Worm (Caenorhabditis elegans) whole organism, L1 larva: ENCODE results near the gene alg-1.

Source experiments
- C04F5.9 ChIP-seq: sonication (generic microtip); optimal IDR thresholded peaks from 2 replicates; lab custom pipeline; 2016; ENCODE audit warnings: missing genetic modification characterization, missing compliant biosample characterization
- C16A3.4 ChIP-seq: fragments of 150-350 bp; optimal IDR thresholded peaks from 2 replicates; lab custom pipeline; 2014; ENCODE audit warnings: missing biosample characterization, missing genetic modification characterization
- C34B4.2 ChIP-seq: sonication (generic microtip); optimal IDR thresholded peaks from 2 replicates; lab custom pipeline; 2017; ENCODE audit warnings: mild to moderate bottlenecking, missing genetic modification characterization, missing compliant biosample characterization
- Y116A8C.19 ChIP-seq: sonication (generic microtip); optimal IDR thresholded peaks from 2 replicates; lab custom pipeline; 2016; ENCODE audit warnings: missing compliant biosample characterization, missing genetic modification characterization, borderline replicate concordance
- alr-1 ChIP-seq: fragments of 200-800 bp; sonication (Bioruptor generic); optimal IDR thresholded peaks from 2 replicates; lab custom pipeline; 2018; ENCODE audit warnings: borderline replicate concordance, mild to moderate bottlenecking, missing genetic modification characterization, missing compliant biosample characterization
- ceh-63 ChIP-seq: fragments of 200-800 bp; sonication (Bioruptor generic); optimal IDR thresholded peaks from 2 replicates; lab custom pipeline; 2018; ENCODE audit warnings: mild to moderate bottlenecking, missing genetic modification characterization, missing compliant biosample characterization
- ceh-8 ChIP-seq: fragments of 200-800 bp; sonication (Bioruptor generic); optimal IDR thresholded peaks from 2 replicates; lab custom pipeline; 2018; ENCODE audit warnings: mild to moderate bottlenecking, missing genetic modification characterization, moderate library complexity, missing compliant biosample characterization
- ceh-88 ChIP-seq: fragments of 200-800 bp; sonication (Bioruptor generic); IDR thresholded peaks from 2 replicates; pipeline ENCODE4 v1.3.6; 2022; ENCODE audit warnings: missing genetic modification characterization, missing compliant biosample characterization
- ceh-90 ChIP-seq: sonication (generic microtip); optimal IDR thresholded peaks from 2 replicates; lab custom pipeline; 2016; ENCODE audit warnings: missing genetic modification characterization, missing compliant biosample characterization
- ces-1 ChIP-seq: fragments of 150-350 bp; optimal IDR thresholded peaks from 2 replicates; lab custom pipeline; 2014; ENCODE audit warnings: missing biosample characterization, missing genetic modification reagents, missing genetic modification characterization
- dpl-1 ChIP-seq, 3 experiments: fragments of 150-350 bp in 2 of 3; sonication (generic microtip) in 1 of 3; optimal IDR thresholded peaks; 2 replicates each; lab custom pipeline; 2014 to 2017; ENCODE audit warnings: missing biosample characterization in 3 of 3, missing genetic modification characterization in 3 of 3, missing genetic modification reagents in 3 of 3
- dsc-1 ChIP-seq: sonication (generic microtip); optimal IDR thresholded peaks from 2 replicates; lab custom pipeline; 2016; ENCODE audit warnings: mild to moderate bottlenecking, missing genetic modification characterization, missing compliant biosample characterization
- efl-3 ChIP-seq: fragments of 200-800 bp; sonication (Bioruptor generic); optimal IDR thresholded peaks from 2 replicates; lab custom pipeline; 2018; ENCODE audit warnings: mild to moderate bottlenecking, missing genetic modification characterization, missing compliant biosample characterization
- egl-13 ChIP-seq: sonication (generic microtip); optimal IDR thresholded peaks from 2 replicates; lab custom pipeline; 2016; ENCODE audit warnings: missing genotype, missing genetic modification reagents, missing genetic modification characterization, missing compliant biosample characterization
- egl-27 ChIP-seq, 2 experiments: fragments of 150-350 bp in 1 of 2; sonication (generic microtip); optimal IDR thresholded peaks; 3 replicates each; lab custom pipeline; 2017 to 2018; ENCODE audit warnings: missing biosample characterization in 2 of 2, missing genetic modification characterization in 2 of 2, missing genetic modification reagents in 2 of 2
- elt-2 ChIP-seq: sonication (generic microtip); optimal IDR thresholded peaks from 2 replicates; lab custom pipeline; 2016; ENCODE audit warnings: missing genetic modification characterization, mild to moderate bottlenecking, inconsistent platforms, missing compliant biosample characterization, missing genetic modification reagents
- elt-3 ChIP-seq, 6 experiments: fragments of 150-350 bp in 1 of 6; sonication (generic microtip); optimal IDR thresholded peaks; 2 replicates each; lab custom pipeline; 2017 to 2018; ENCODE audit warnings: missing biosample characterization in 6 of 6, missing genetic modification characterization in 6 of 6, inconsistent platforms in 1 of 6
- fkh-10 ChIP-seq: sonication (generic microtip); optimal IDR thresholded peaks from 2 replicates; lab custom pipeline; 2017; ENCODE audit warnings: missing biosample characterization, missing genetic modification reagents, missing genetic modification characterization
- fkh-4 ChIP-seq: sonication (generic microtip); optimal IDR thresholded peaks from 2 replicates; lab custom pipeline; 2016; ENCODE audit warnings: missing compliant biosample characterization, missing genetic modification characterization, borderline replicate concordance
- fkh-8 ChIP-seq: sonication (generic microtip); optimal IDR thresholded peaks from 2 replicates; lab custom pipeline; 2016; ENCODE audit warnings: mild to moderate bottlenecking, missing genetic modification characterization, missing compliant biosample characterization
- fos-1 ChIP-seq: fragments of 150-350 bp; optimal IDR thresholded peaks from 2 replicates; lab custom pipeline; 2014; ENCODE audit warnings: missing biosample characterization, missing genetic modification characterization
- grh-1 ChIP-seq: fragments of 200-800 bp; sonication (Bioruptor generic); IDR thresholded peaks from 2 replicates; pipeline ENCODE4 v1.3.6; 2022; ENCODE audit warnings: missing genetic modification reagents, missing genetic modification characterization, missing compliant biosample characterization
- hlh-4 ChIP-seq: sonication (generic microtip); optimal IDR thresholded peaks from 2 replicates; lab custom pipeline; 2016; ENCODE audit warnings: mild to moderate bottlenecking, missing genetic modification characterization, missing compliant biosample characterization
- isw-1 ChIP-seq: fragments of 200-800 bp; sonication (Bioruptor generic); IDR thresholded peaks from 2 replicates; pipeline ENCODE4 v1.3.6; 2022; ENCODE audit warnings: missing genetic modification characterization, missing compliant biosample characterization
- jun-1 ChIP-seq: fragments of 150-350 bp; optimal IDR thresholded peaks from 2 replicates; lab custom pipeline; 2014; ENCODE audit warnings: missing biosample characterization, missing genetic modification reagents, missing genetic modification characterization
- lin-14 ChIP-seq: fragments of 200-800 bp; sonication (Bioruptor generic); optimal IDR thresholded peaks from 2 replicates; lab custom pipeline; 2018; ENCODE audit warnings: mild to moderate bottlenecking, missing genetic modification characterization, moderate library complexity, missing compliant biosample characterization
- lin-39 ChIP-seq: fragments of 150-350 bp; optimal IDR thresholded peaks from 2 replicates; lab custom pipeline; 2014; ENCODE audit warnings: missing biosample characterization, missing genetic modification reagents, missing genetic modification characterization
- lir-3 ChIP-seq: sonication (generic microtip); optimal IDR thresholded peaks from 2 replicates; lab custom pipeline; 2016; ENCODE audit warnings: mild to moderate bottlenecking, missing genetic modification characterization, moderate library complexity, missing compliant biosample characterization; ENCODE audit not compliant: poor library complexity
- mab-9 ChIP-seq: fragments of 200-800 bp; sonication (Bioruptor generic); IDR thresholded peaks from 2 replicates; pipeline ENCODE4 v1.3.6; 2022; ENCODE audit warnings: missing genetic modification reagents, missing genetic modification characterization, missing compliant biosample characterization
- mdl-1 ChIP-seq, 2 experiments: fragments of 150-350 bp; optimal IDR thresholded peaks; 2 replicates each; lab custom pipeline; 2014 to 2017; ENCODE audit warnings: missing biosample characterization in 2 of 2, missing genetic modification characterization in 2 of 2, inconsistent platforms in 1 of 2
- mef-2 ChIP-seq: fragments of 150-350 bp; optimal IDR thresholded peaks from 2 replicates; lab custom pipeline; 2014; ENCODE audit warnings: missing biosample characterization, missing genetic modification characterization
- nhr-12 ChIP-seq: sonication (generic microtip); optimal IDR thresholded peaks from 2 replicates; lab custom pipeline; 2017; ENCODE audit warnings: missing biosample characterization, missing genetic modification characterization
- nhr-19 ChIP-seq: fragments of 200-800 bp; sonication (Bioruptor generic); conservative IDR thresholded peaks from 2 replicates; pipeline ENCODE4 v1.3.6; 2022; ENCODE audit warnings: missing genetic modification characterization, missing compliant biosample characterization
- nhr-20 ChIP-seq: sonication (generic microtip); optimal IDR thresholded peaks from 2 replicates; lab custom pipeline; 2016; ENCODE audit warnings: mild to moderate bottlenecking, missing genetic modification characterization, missing compliant biosample characterization
- nhr-237 ChIP-seq: fragments of 150-350 bp; optimal IDR thresholded peaks from 2 replicates; lab custom pipeline; 2014; ENCODE audit warnings: missing biosample characterization, missing genetic modification characterization
- nhr-76 ChIP-seq: sonication (generic microtip); optimal IDR thresholded peaks from 2 replicates; lab custom pipeline; 2017; ENCODE audit warnings: missing biosample characterization, missing genetic modification characterization
- nhr-77 ChIP-seq: fragments of 150-350 bp; optimal IDR thresholded peaks from 2 replicates; lab custom pipeline; 2014; ENCODE audit warnings: missing biosample characterization, missing genetic modification characterization
- nhr-85 ChIP-seq: sonication (generic microtip); peaks from one replicate; lab custom pipeline; 2016; ENCODE audit warnings: missing genetic modification characterization, inconsistent platforms, missing compliant biosample characterization
- pag-3 ChIP-seq: sonication (generic microtip); optimal IDR thresholded peaks from 2 replicates; lab custom pipeline; 2017; ENCODE audit warnings: missing genetic modification characterization, mild to moderate bottlenecking, missing compliant biosample characterization, antibody characterized with exemption, borderline replicate concordance; ENCODE audit not compliant: insufficient read depth
- rnt-1 ChIP-seq: sonication (generic microtip); optimal IDR thresholded peaks from 2 replicates; lab custom pipeline; 2016; ENCODE audit warnings: mild to moderate bottlenecking, missing genetic modification characterization, moderate library complexity, missing compliant biosample characterization
- skn-1 ChIP-seq: fragments of 150-350 bp; optimal IDR thresholded peaks from 2 replicates; lab custom pipeline; 2014; ENCODE audit warnings: missing biosample characterization, missing genetic modification characterization
- snpc-4 ChIP-seq: fragments of 150-350 bp; optimal IDR thresholded peaks from 2 replicates; lab custom pipeline; 2014; ENCODE audit warnings: missing biosample characterization, missing genetic modification characterization
- sptf-1 ChIP-seq: fragments of 150-350 bp; optimal IDR thresholded peaks from 2 replicates; lab custom pipeline; 2014; ENCODE audit warnings: missing biosample characterization, missing genetic modification characterization
- swsn-7 ChIP-seq: sonication (generic microtip); optimal IDR thresholded peaks from 2 replicates; lab custom pipeline; 2016; ENCODE audit warnings: missing genetic modification characterization, missing compliant biosample characterization
- tbx-2 ChIP-seq: sonication (generic microtip); optimal IDR thresholded peaks from 2 replicates; lab custom pipeline; 2016; ENCODE audit warnings: missing genetic modification characterization, missing compliant biosample characterization
- tlp-1 ChIP-seq: fragments of 150-350 bp; optimal IDR thresholded peaks from 2 replicates; lab custom pipeline; 2014; ENCODE audit warnings: missing biosample characterization, missing genetic modification characterization
- unc-130 ChIP-seq: fragments of 150-350 bp; optimal IDR thresholded peaks from 2 replicates; lab custom pipeline; 2017; ENCODE audit warnings: missing biosample characterization, missing genetic modification characterization, inconsistent platforms
- unc-62 ChIP-seq: fragments of 150-350 bp; optimal IDR thresholded peaks from 2 replicates; lab custom pipeline; 2014; ENCODE audit warnings: missing biosample characterization, missing genetic modification reagents, missing genetic modification characterization
- xbp-1 ChIP-seq: sonication (generic microtip); optimal IDR thresholded peaks from 2 replicates; lab custom pipeline; 2016; ENCODE audit warnings: missing genetic modification characterization, missing compliant biosample characterization
- zag-1 ChIP-seq: fragments of 150-350 bp; optimal IDR thresholded peaks from 2 replicates; lab custom pipeline; 2014; ENCODE audit warnings: missing biosample characterization, missing genetic modification characterization
- zip-4 ChIP-seq: fragments of 200-800 bp; sonication (Bioruptor generic); optimal IDR thresholded peaks from 2 replicates; lab custom pipeline; 2018; ENCODE audit warnings: mild to moderate bottlenecking, missing genetic modification characterization, moderate library complexity, missing compliant biosample characterization
- ztf-11 ChIP-seq, 2 experiments: sonication (generic microtip); optimal IDR thresholded peaks; 2 replicates each; lab custom pipeline; 2016 to 2017; ENCODE audit warnings: missing genetic modification characterization in 2 of 2, missing biosample characterization in 1 of 2, missing compliant biosample characterization in 1 of 2
- ztf-4 ChIP-seq: fragments of 150-350 bp; optimal IDR thresholded peaks from 2 replicates; lab custom pipeline; 2014; ENCODE audit warnings: missing biosample characterization, missing genetic modification characterization

The alg-1 gene

DNA sequence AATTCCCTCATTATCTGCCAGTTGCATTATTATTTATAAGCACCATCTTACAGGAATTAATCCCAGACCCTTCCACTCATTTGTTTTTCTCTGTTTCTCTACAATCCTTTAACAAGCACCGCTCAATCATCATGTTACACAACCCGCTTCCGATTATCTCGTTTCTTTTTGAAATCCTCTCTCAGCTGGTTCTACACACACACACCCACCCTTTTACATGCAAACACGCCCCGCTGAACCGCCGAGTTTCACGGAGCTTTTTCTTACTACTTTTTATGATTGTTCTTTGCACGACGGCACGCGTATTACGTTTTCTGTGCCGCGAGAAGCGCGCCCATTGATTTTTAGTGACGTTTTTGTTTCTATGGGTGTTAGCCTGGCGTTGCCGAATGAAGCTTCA lies 24.9 kb downstream of the alg-1 start (continued):
- TF ChIP-seq mef-2 (tag; lab: Kevin White, UChicago): no peak
- peak; percentile 27 for TF ChIP-seq skn-1 (tag; lab: Kevin White, UChicago)
- peak; percentile 74 for TF ChIP-seq rnt-1 (tag; lab: Kevin White, UChicago)
- peak; percentile 91 for TF ChIP-seq lin-14 (GFP tag; lab: Kevin White, UChicago)
- no peak for TF ChIP-seq C34B4.2 (tag; lab: Kevin White, UChicago)
- no peak for TF ChIP-seq unc-62 (GFP tag; lab: Kevin White, UChicago)
- no peak for TF ChIP-seq ceh-8 (GFP tag; lab: Kevin White, UChicago)
- TF ChIP-seq ceh-88 (GFP tag; lab: Robert Waterston, UW): no peak
- TF ChIP-seq mdl-1 (tag; optimal IDR thresholded peaks at IDR 0.05; lab: Kevin White, UChicago): peak in 1 of 2 experiments; percentile 8
- peak; percentile 58 for TF ChIP-seq swsn-7 (tag; lab: Kevin White, UChicago)
- TF ChIP-seq dpl-1 (GFP tag; optimal IDR thresholded peaks at IDR 0.05; lab: Kevin White, UChicago): peak in 1 of 3 experiments; percentile 4
- peak; percentile 18 for TF ChIP-seq egl-13 (tag; lab: Kevin White, UChicago)
- no peak for TF ChIP-seq snpc-4 (tag; lab: Kevin White, UChicago)
- TF ChIP-seq ztf-4 (tag; lab: Kevin White, UChicago): no peak
- no peak for TF ChIP-seq ces-1 (GFP tag; lab: Kevin White, UChicago)
- TF ChIP-seq C04F5.9 (tag; lab: Kevin White, UChicago): no peak
- no peak for TF ChIP-seq lir-3 (tag; lab: Kevin White, UChicago)
- TF ChIP-seq nhr-20 (tag; lab: Kevin White, UChicago): peak; percentile 63
- peak; percentile 51 for TF ChIP-seq unc-130 (tag; lab: Kevin White, UChicago)
- TF ChIP-seq xbp-1: peak; percentile 28
- no peak for TF ChIP-seq nhr-237 (tag; lab: Kevin White, UChicago)
- no peak for TF ChIP-seq isw-1 (GFP tag; lab: Robert Waterston, UW)
- no peak for TF ChIP-seq Y116A8C.19 (tag; lab: Kevin White, UChicago)
- TF ChIP-seq dsc-1 (tag; lab: Kevin White, UChicago): peak; percentile 96
- TF ChIP-seq ztf-11 (tag; optimal IDR thresholded peaks at IDR 0.05; lab: Kevin White, UChicago): no peak
- peak; percentile 27 for TF ChIP-seq fkh-10
- TF ChIP-seq nhr-85 (tag; lab: Kevin White, UChicago): no peak
- TF ChIP-seq ceh-90 (tag; lab: Kevin White, UChicago): no peak
- TF ChIP-seq zag-1 (tag; lab: Kevin White, UChicago): no peak
- no peak for TF ChIP-seq mab-9
- TF ChIP-seq C16A3.4 (tag; lab: Kevin White, UChicago): peak; percentile 5
- TF ChIP-seq nhr-77 (tag; lab: Kevin White, UChicago): no peak
- no peak for TF ChIP-seq elt-3 (tag; optimal IDR thresholded peaks at IDR 0.05; lab: Kevin White, UChicago)
- TF ChIP-seq hlh-4 (tag; lab: Kevin White, UChicago): no peak
- peak; percentile 83 for TF ChIP-seq nhr-19 (GFP tag; lab: Robert Waterston, UW)
- peak; percentile 11 for TF ChIP-seq lin-39 (tag; lab: Kevin White, UChicago)
- no peak for TF ChIP-seq jun-1 (tag; lab: Kevin White, UChicago)
- no peak for TF ChIP-seq nhr-12 (tag; lab: Kevin White, UChicago)
- no peak for TF ChIP-seq nhr-76 (tag; lab: Kevin White, UChicago)
- no peak for TF ChIP-seq ceh-63 (GFP tag; lab: Kevin White, UChicago)
- TF ChIP-seq elt-2: no peak
- no peak for TF ChIP-seq tlp-1 (tag; lab: Kevin White, UChicago)
- peak; percentile 56 for TF ChIP-seq fkh-4
- no peak for TF ChIP-seq alr-1 (tag; lab: Kevin White, UChicago)
- peak; percentile 86 for TF ChIP-seq fkh-8 (tag; lab: Kevin White, UChicago)
- no peak for TF ChIP-seq grh-1 (GFP tag; lab: Robert Waterston, UW)
- no peak for TF ChIP-seq efl-3 (GFP tag; lab: Kevin White, UChicago)
- no peak for TF ChIP-seq pag-3 (tag; lab: Kevin White, UChicago)
- TF ChIP-seq zip-4 (GFP tag; lab: Kevin White, UChicago): no peak
- no peak for TF ChIP-seq fos-1 (tag; lab: Kevin White, UChicago)
- no peak for TF ChIP-seq egl-27 (tag; optimal IDR thresholded peaks at IDR 0.05; lab: Kevin White, UChicago)
- TF ChIP-seq sptf-1 (tag; lab: Kevin White, UChicago): no peak
- TF ChIP-seq tbx-2 (tag; lab: Kevin White, UChicago): peak; percentile 59
